Fruit fly (Drosophila melanogaster) whole organism, embryonic: Measurements from ENCODE around the gene timeout.

ENCODE experiments used
- Ada2b ChIP-seq: fragments of 200-800 bp; sonication (Bioruptor generic); IDR thresholded peaks from 2 replicates; pipeline ENCODE4 v1.3.6; 2022; ENCODE audit warnings: missing biosample characterization, missing genetic modification characterization
- Asciz ChIP-seq: fragments of 200-800 bp; sonication (Bioruptor generic); optimal IDR thresholded peaks from 2 replicates; lab custom pipeline; 2017; ENCODE audit warnings: missing biosample characterization, mild to moderate bottlenecking, missing genetic modification characterization, missing genetic modification reagents
- CG11560 ChIP-seq: fragments of 200-800 bp; sonication (Bioruptor generic); IDR thresholded peaks from 3 replicates; pipeline ENCODE4 v1.3.6; 2022; ENCODE audit warnings: missing biosample characterization, missing genetic modification characterization
- CG12299 ChIP-seq: fragments of 200-800 bp; sonication (Bioruptor generic); optimal IDR thresholded peaks from 2 replicates; lab custom pipeline; 2018; ENCODE audit warnings: missing biosample characterization, mild to moderate bottlenecking, missing genetic modification characterization
- CG12659 ChIP-seq: fragments of 200-800 bp; sonication (Bioruptor generic); optimal IDR thresholded peaks from 3 replicates; lab custom pipeline; 2017; ENCODE audit warnings: mild to moderate bottlenecking, missing biosample characterization, missing genetic modification reagents, missing genetic modification characterization
- CG14667 ChIP-seq: fragments of 200-800 bp; sonication (Bioruptor generic); IDR thresholded peaks from 2 replicates; pipeline ENCODE4 v1.3.6; 2022; ENCODE audit warnings: missing biosample characterization, missing genetic modification characterization
- CG14965 ChIP-seq: fragments of 200-800 bp; sonication (Bioruptor generic); optimal IDR thresholded peaks from 2 replicates; lab custom pipeline; 2016; ENCODE audit warnings: missing biosample characterization, missing genetic modification characterization, borderline replicate concordance
- CG15269 ChIP-seq: fragments of 200-800 bp; sonication (Bioruptor generic); optimal IDR thresholded peaks from 2 replicates; lab custom pipeline; 2018; ENCODE audit warnings: missing biosample characterization, mild to moderate bottlenecking, missing genetic modification characterization, moderate library complexity
- CG1603 ChIP-seq: fragments of 200-800 bp; sonication (Bioruptor generic); optimal IDR thresholded peaks from 2 replicates; lab custom pipeline; 2019; ENCODE audit warnings: missing biosample characterization, mild to moderate bottlenecking, missing genetic modification characterization, moderate library complexity
- CG17186 ChIP-seq: fragments of 200-800 bp; sonication (Bioruptor generic); optimal IDR thresholded peaks from 3 replicates; lab custom pipeline; 2017; ENCODE audit warnings: missing biosample characterization, missing genetic modification reagents, missing genetic modification characterization
- CG2129 ChIP-seq: fragments of 200-800 bp; sonication (Bioruptor generic); IDR thresholded peaks from 2 replicates; pipeline ENCODE4 v1.3.6; 2022; ENCODE audit warnings: missing biosample characterization, missing genetic modification characterization; ENCODE audit not compliant: partially characterized antibody
- CG2202 ChIP-seq: fragments of 200-800 bp; sonication (Bioruptor generic); optimal IDR thresholded peaks from 2 replicates; lab custom pipeline; 2018; ENCODE audit warnings: missing biosample characterization, mild to moderate bottlenecking, missing genetic modification characterization
- CG31365 ChIP-seq: fragments of 200-800 bp; sonication (Bioruptor generic); optimal IDR thresholded peaks from 2 replicates; lab custom pipeline; 2018; ENCODE audit warnings: missing biosample characterization, mild to moderate bottlenecking, missing genetic modification characterization
- CG32767 ChIP-seq: fragments of 200-800 bp; sonication (Bioruptor generic); IDR thresholded peaks from 2 replicates; pipeline ENCODE4 v1.3.6; 2022; ENCODE audit warnings: missing biosample characterization, missing genetic modification characterization
- CG33557 ChIP-seq: fragments of 200-800 bp; sonication (Bioruptor generic); optimal IDR thresholded peaks from 2 replicates; lab custom pipeline; 2019; ENCODE audit warnings: missing biosample characterization, mild to moderate bottlenecking, missing genetic modification characterization, moderate library complexity
- CG4328 ChIP-seq: fragments of 200-800 bp; sonication (Bioruptor generic); optimal IDR thresholded peaks from 3 replicates; lab custom pipeline; 2017; ENCODE audit warnings: missing biosample characterization, missing genetic modification reagents, missing genetic modification characterization
- CG8478 ChIP-seq: fragments of >200 bp; optimal IDR thresholded peaks from 2 replicates; lab custom pipeline; 2018
- CG9932 ChIP-seq: fragments of 200-800 bp; sonication (Bioruptor generic); IDR thresholded peaks from 2 replicates; pipeline ENCODE4 v1.3.6; 2022; ENCODE audit warnings: missing biosample characterization, missing genetic modification characterization
- CHES-1-like ChIP-seq: fragments of 200-800 bp; sonication (Bioruptor generic); optimal IDR thresholded peaks from 2 replicates; lab custom pipeline; 2016; ENCODE audit warnings: missing biosample characterization, missing genetic modification characterization
- Camta ChIP-seq: fragments of 200-800 bp; sonication (Bioruptor generic); optimal IDR thresholded peaks from 2 replicates; lab custom pipeline; 2016; ENCODE audit warnings: missing biosample characterization, missing genetic modification characterization
- CrebB ChIP-seq: fragments of 200-800 bp; sonication (Bioruptor generic); optimal IDR thresholded peaks from 3 replicates; lab custom pipeline; 2018; ENCODE audit warnings: missing biosample characterization, mild to moderate bottlenecking, missing genetic modification characterization
- D19A ChIP-seq: fragments of 200-800 bp; optimal IDR thresholded peaks from 3 replicates; lab custom pipeline; 2019; ENCODE audit warnings: missing biosample characterization, mild to moderate bottlenecking, missing genetic modification characterization, moderate library complexity
- Dad ChIP-seq: fragments of 200-800 bp; sonication (Bioruptor generic); optimal IDR thresholded peaks from 3 replicates; lab custom pipeline; 2016; ENCODE audit warnings: missing biosample characterization, missing genetic modification characterization
- Dbx ChIP-seq: fragments of 200-800 bp; sonication (Bioruptor generic); IDR thresholded peaks from 3 replicates; pipeline ENCODE4 v1.3.6; 2022; ENCODE audit warnings: missing biosample characterization, missing genetic modification characterization
- E2f1 ChIP-seq: fragments of 200-800 bp; sonication (Bioruptor generic); IDR thresholded peaks from 2 replicates; pipeline ENCODE4 v1.3.6; 2022; ENCODE audit warnings: missing biosample characterization, missing genetic modification characterization
- Ets65A ChIP-seq: fragments of 200-800 bp; sonication (Bioruptor generic); peaks from one replicate; lab custom pipeline; 2016; ENCODE audit warnings: missing biosample characterization, missing genetic modification characterization
- Fer3 ChIP-seq: fragments of 200-800 bp; sonication (Bioruptor generic); optimal IDR thresholded peaks from 2 replicates; lab custom pipeline; 2018; ENCODE audit warnings: missing biosample characterization, mild to moderate bottlenecking, missing genetic modification characterization, moderate library complexity
- HHEX ChIP-seq: fragments of 200-800 bp; sonication (Bioruptor generic); optimal IDR thresholded peaks from 3 replicates; lab custom pipeline; 2017; ENCODE audit warnings: missing biosample characterization, mild to moderate bottlenecking, missing genetic modification characterization, missing genetic modification reagents
- Spps ChIP-seq: fragments of 200-800 bp; sonication (Bioruptor generic); optimal IDR thresholded peaks from 2 replicates; lab custom pipeline; 2018; ENCODE audit warnings: missing biosample characterization, mild to moderate bottlenecking, missing genetic modification characterization
- bigmax ChIP-seq: fragments of 200-800 bp; sonication (Bioruptor generic); optimal IDR thresholded peaks from 2 replicates; lab custom pipeline; 2018; ENCODE audit warnings: missing biosample characterization, mild to moderate bottlenecking, missing genetic modification characterization
- chif ChIP-seq, 2 experiments: fragments of 200-800 bp; sonication (Bioruptor generic); optimal IDR thresholded peaks; 3 replicates each; lab custom pipeline; 2016; ENCODE audit warnings: missing biosample characterization in 2 of 2, missing genetic modification characterization in 2 of 2
- corto ChIP-seq: fragments of 200-800 bp; sonication (Bioruptor generic); optimal IDR thresholded peaks from 2 replicates; lab custom pipeline; 2016; ENCODE audit warnings: missing biosample characterization, mild to moderate bottlenecking, missing genetic modification characterization, moderate library complexity
- fd102C ChIP-seq: fragments of 200-800 bp; sonication (Bioruptor generic); optimal IDR thresholded peaks from 2 replicates; lab custom pipeline; 2018; ENCODE audit warnings: missing biosample characterization, mild to moderate bottlenecking, missing genetic modification characterization, moderate library complexity
- fd96Cb ChIP-seq: fragments of 200-800 bp; sonication (Bioruptor generic); optimal IDR thresholded peaks from 2 replicates; lab custom pipeline; 2018; ENCODE audit warnings: missing biosample characterization, mild to moderate bottlenecking, missing genetic modification characterization, moderate library complexity
- her ChIP-seq: fragments of 200-800 bp; sonication (Bioruptor generic); optimal IDR thresholded peaks from 2 replicates; lab custom pipeline; 2016; ENCODE audit warnings: missing biosample characterization, missing genetic modification characterization
- jumu ChIP-seq: fragments of 200-800 bp; sonication (Bioruptor generic); optimal IDR thresholded peaks from 3 replicates; lab custom pipeline; 2016; ENCODE audit warnings: missing biosample characterization, missing genetic modification characterization
- kni ChIP-seq: fragments of 200-800 bp; sonication (Bioruptor generic); optimal IDR thresholded peaks from 3 replicates; lab custom pipeline; 2017; ENCODE audit warnings: mild to moderate bottlenecking, missing biosample characterization, missing genetic modification reagents, missing genetic modification characterization
- maf-S ChIP-seq: fragments of 200-800 bp; sonication (Bioruptor generic); optimal IDR thresholded peaks from 2 replicates; lab custom pipeline; 2016; ENCODE audit warnings: missing biosample characterization, missing genetic modification characterization
- nerfin-1 ChIP-seq: fragments of 200-800 bp; sonication (Bioruptor generic); optimal IDR thresholded peaks from 3 replicates; lab custom pipeline; 2019; ENCODE audit warnings: missing biosample characterization, mild to moderate bottlenecking, missing genetic modification characterization, moderate library complexity
- onecut ChIP-seq: fragments of 200-800 bp; sonication (Bioruptor generic); IDR thresholded peaks from 2 replicates; pipeline ENCODE4 v1.3.6; 2022; ENCODE audit warnings: missing biosample characterization, missing genetic modification characterization
- peb ChIP-seq: fragments of 200-800 bp; sonication (Bioruptor generic); IDR thresholded peaks from 2 replicates; pipeline ENCODE4 v1.3.6; 2022; ENCODE audit warnings: missing biosample characterization, missing genetic modification characterization
- run ChIP-seq: fragments of 200-800 bp; sonication (Bioruptor generic); optimal IDR thresholded peaks from 3 replicates; lab custom pipeline; 2018; ENCODE audit warnings: missing biosample characterization, mild to moderate bottlenecking, missing genetic modification characterization
- schlank ChIP-seq: fragments of 200-800 bp; sonication (Bioruptor generic); optimal IDR thresholded peaks from 2 replicates; lab custom pipeline; 2018; ENCODE audit warnings: missing biosample characterization, mild to moderate bottlenecking, missing genetic modification characterization
- sd ChIP-seq: fragments of 200-800 bp; sonication (Bioruptor generic); optimal IDR thresholded peaks from 3 replicates; lab custom pipeline; 2018; ENCODE audit warnings: missing biosample characterization, mild to moderate bottlenecking, missing genetic modification characterization, moderate library complexity
- slp2 ChIP-seq: fragments of 200-800 bp; sonication (Bioruptor generic); optimal IDR thresholded peaks from 2 replicates; lab custom pipeline; 2016; ENCODE audit warnings: missing biosample characterization, missing genetic modification characterization
- ssp ChIP-seq: fragments of 200-800 bp; sonication (Bioruptor generic); IDR thresholded peaks from 2 replicates; pipeline ENCODE4 v1.3.6; 2022; ENCODE audit warnings: missing biosample characterization, missing genetic modification characterization
- stwl ChIP-seq: fragments of 200-800 bp; sonication (Bioruptor generic); optimal IDR thresholded peaks from 3 replicates; lab custom pipeline; 2018; ENCODE audit warnings: missing biosample characterization, mild to moderate bottlenecking, missing genetic modification characterization, moderate library complexity
- sug ChIP-seq: fragments of 200-800 bp; optimal IDR thresholded peaks from 2 replicates; lab custom pipeline; 2019; ENCODE audit warnings: missing biosample characterization, mild to moderate bottlenecking, missing genetic modification characterization, moderate library complexity
- tll ChIP-seq, 2 experiments: fragments of 200-800 bp in 1 of 2; fragments of >200 bp in 1 of 2; sonication (Bioruptor generic) in 1 of 2; optimal IDR thresholded peaks; 2 replicates each; lab custom pipeline; 2017 to 2019; ENCODE audit warnings: missing biosample characterization in 2 of 2, missing genetic modification characterization in 2 of 2, mild to moderate bottlenecking in 1 of 2, moderate library complexity in 1 of 2
- tx ChIP-seq: fragments of 200-800 bp; sonication (Bioruptor generic); optimal IDR thresholded peaks from 2 replicates; lab custom pipeline; 2016; ENCODE audit warnings: missing biosample characterization, missing genetic modification characterization
- vnd ChIP-seq: fragments of 200-800 bp; sonication (Bioruptor generic); IDR thresholded peaks from 3 replicates; pipeline ENCODE4 v1.3.6; 2022; ENCODE audit warnings: missing biosample characterization, missing genetic modification characterization; ENCODE audit not compliant: partially characterized antibody
- vvl ChIP-seq: fragments of 200-800 bp; sonication (Bioruptor generic); IDR thresholded peaks from 2 replicates; pipeline ENCODE4 v1.3.6; 2022; ENCODE audit warnings: missing biosample characterization, missing genetic modification characterization
- zfh2 ChIP-seq: fragments of 200-800 bp; sonication (Bioruptor generic); optimal IDR thresholded peaks from 2 replicates; lab custom pipeline; 2016; ENCODE audit warnings: missing biosample characterization, missing genetic modification characterization

Gene timeout

dm6 chr3R:13200402-13200801, 112.0 kb downstream of the timeout start (continued):
- no peak for TF ChIP-seq CG2129 (GFP tag; lab: Robert Waterston, UW)
- TF ChIP-seq fd96Cb (tag; lab: Kevin White, UChicago) = peak; percentile 1
- no peak for TF ChIP-seq Ada2b (GFP tag; lab: Robert Waterston, UW)
- no peak for TF ChIP-seq peb (GFP tag; lab: Robert Waterston, UW)
- TF ChIP-seq CG33557 = no peak
- no peak for TF ChIP-seq ssp
- no peak for TF ChIP-seq zfh2 (GFP tag; lab: Kevin White, UChicago)
- no peak for TF ChIP-seq slp2 (GFP tag; lab: Kevin White, UChicago)
- TF ChIP-seq bigmax = no peak
- no peak for TF ChIP-seq CrebB (tag; lab: Kevin White, UChicago)
- no peak for TF ChIP-seq CG14965 (GFP tag; lab: Kevin White, UChicago)
- TF ChIP-seq Camta (GFP tag; lab: Kevin White, UChicago) = no peak
- TF ChIP-seq CG1603 = no peak
- TF ChIP-seq nerfin-1 (tag; lab: Kevin White, UChicago) = no peak
- no peak for TF ChIP-seq CG8478 (lab: Kevin White, UChicago)
- TF ChIP-seq Asciz (GFP tag; lab: Kevin White, UChicago) = no peak
- TF ChIP-seq Fer3 (tag; lab: Kevin White, UChicago) = no peak
- TF ChIP-seq CHES-1-like = no peak
- TF ChIP-seq corto (GFP tag; lab: Kevin White, UChicago) = no peak
- TF ChIP-seq CG31365 (tag; lab: Kevin White, UChicago) = no peak
- TF ChIP-seq D19A = no peak
- TF ChIP-seq CG11560 = no peak
- no peak for TF ChIP-seq chif (GFP tag; optimal IDR thresholded peaks at IDR 0.05; lab: Kevin White, UChicago)
- no peak for TF ChIP-seq jumu (GFP tag; lab: Kevin White, UChicago)
- TF ChIP-seq CG9932 (GFP tag; lab: Robert Waterston, UW) = 0 out of 2 replicates have a peak, but pooled peaks have one; percentile 14
- no peak for TF ChIP-seq CG12299 (tag; lab: Kevin White, UChicago)
- no peak for TF ChIP-seq Dbx
- no peak for TF ChIP-seq CG14667 (GFP tag; lab: Robert Waterston, UW)
- TF ChIP-seq vnd (GFP tag; lab: Robert Waterston, UW) = 0 out of 3 replicates have a peak, but pooled peaks have one; percentile 8
- TF ChIP-seq CG17186 = no peak
- TF ChIP-seq sug = no peak
- TF ChIP-seq tx = no peak
- TF ChIP-seq Ets65A = peak; percentile 86
- TF ChIP-seq maf-S (GFP tag; lab: Kevin White, UChicago) = no peak
- peak; percentile 5; the same call in 1 of the 2 replicates for TF ChIP-seq onecut
- TF ChIP-seq CG32767 (GFP tag; lab: Robert Waterston, UW) = no peak
- peak; percentile 28 for TF ChIP-seq CG15269 (tag; lab: Kevin White, UChicago)
- no peak for TF ChIP-seq CG12659 (GFP tag; lab: Kevin White, UChicago)
- no peak for TF ChIP-seq kni (GFP tag; lab: Kevin White, UChicago)
- no peak for TF ChIP-seq run (tag; lab: Kevin White, UChicago)
- TF ChIP-seq, all 482 proteins: peak for 25

- TF ChIP-seq her (GFP tag; lab: Kevin White, UChicago) = no peak
- no peak for TF ChIP-seq sd
- no peak for TF ChIP-seq E2f1 (GFP tag; lab: Robert Waterston, UW)
- TF ChIP-seq stwl (tag; lab: Kevin White, UChicago) = peak; percentile 25
- no peak for TF ChIP-seq CG4328
- no peak for TF ChIP-seq Spps (tag; lab: Kevin White, UChicago)
- TF ChIP-seq tll (GFP tag; optimal IDR thresholded peaks at IDR 0.05; lab: Kevin White, UChicago) = no peak
- no peak for TF ChIP-seq schlank (tag; lab: Kevin White, UChicago)
- TF ChIP-seq fd102C (GFP tag; lab: Kevin White, UChicago) = no peak
- TF ChIP-seq CG2202 = no peak
- TF ChIP-seq CG32767 (GFP tag; lab: Robert Waterston, UW) = no peak
- peak; percentile 33; the same call in 1 of the 2 replicates for TF ChIP-seq vvl
- TF ChIP-seq HHEX (GFP tag; lab: Kevin White, UChicago) = no peak
- no peak for TF ChIP-seq Dad (GFP tag; lab: Kevin White, UChicago)
Observed at dm6 chr3R:13208451-13208850, 120.0 kb downstream of the timeout start.
